Fruit fly (Drosophila melanogaster) whole organism, embryonic: Measurements from ENCODE around the gene CG46312.
A peak's percentile ranks its signal among the peaks of the same experiment; 100 is the strongest.

Experiments used
- B-H1 ChIP-seq: fragments of 200-800 bp; sonication (Bioruptor generic); IDR thresholded peaks from 3 replicates; pipeline ENCODE4 v1.3.6; 2022; ENCODE audit warnings: missing biosample characterization, missing genetic modification characterization
- CG10462 ChIP-seq: fragments of 200-800 bp; sonication (Bioruptor generic); optimal IDR thresholded peaks from 2 replicates; lab custom pipeline; 2016; ENCODE audit warnings: missing biosample characterization, missing genetic modification characterization
- CG10979 ChIP-seq: fragments of 200-800 bp; sonication (Bioruptor generic); optimal IDR thresholded peaks from 2 replicates; lab custom pipeline; 2018; ENCODE audit warnings: missing biosample characterization, mild to moderate bottlenecking, missing genetic modification characterization, moderate library complexity
- CG13296 ChIP-seq: fragments of 200-800 bp; sonication (Bioruptor generic); optimal IDR thresholded peaks from 3 replicates; lab custom pipeline; 2018; ENCODE audit warnings: missing biosample characterization, mild to moderate bottlenecking, missing genetic modification characterization
- CG14014 ChIP-seq: fragments of 200-800 bp; sonication (Bioruptor generic); IDR thresholded peaks from 2 replicates; pipeline ENCODE4 v1.3.6; 2022; ENCODE audit warnings: missing biosample characterization, missing genetic modification characterization
- CG14965 ChIP-seq: fragments of 200-800 bp; sonication (Bioruptor generic); optimal IDR thresholded peaks from 2 replicates; lab custom pipeline; 2016; ENCODE audit warnings: missing biosample characterization, missing genetic modification characterization, borderline replicate concordance
- CG17802 ChIP-seq: fragments of 200-800 bp; sonication (Bioruptor generic); optimal IDR thresholded peaks from 2 replicates; lab custom pipeline; 2018; ENCODE audit warnings: missing biosample characterization, mild to moderate bottlenecking, missing genetic modification characterization, moderate library complexity
- CG18262 ChIP-seq: fragments of 200-800 bp; optimal IDR thresholded peaks from 3 replicates; lab custom pipeline; 2019; ENCODE audit warnings: missing biosample characterization, mild to moderate bottlenecking, missing genetic modification characterization, moderate library complexity
- CG2712 ChIP-seq: fragments of 200-800 bp; optimal IDR thresholded peaks from 3 replicates; lab custom pipeline; 2019; ENCODE audit warnings: missing biosample characterization, mild to moderate bottlenecking, missing genetic modification characterization, moderate library complexity
- CG30020 ChIP-seq: fragments of 200-800 bp; optimal IDR thresholded peaks from 2 replicates; lab custom pipeline; 2019; ENCODE audit warnings: missing biosample characterization, mild to moderate bottlenecking, missing genetic modification characterization, moderate library complexity
- CG32532 ChIP-seq: fragments of 200-800 bp; sonication (Bioruptor generic); IDR thresholded peaks from 2 replicates; pipeline ENCODE4 v1.3.6; 2022; ENCODE audit warnings: missing biosample characterization, missing genetic modification characterization
- CG34376 ChIP-seq: fragments of 200-800 bp; sonication (Bioruptor generic); optimal IDR thresholded peaks from 2 replicates; lab custom pipeline; 2018; ENCODE audit warnings: missing biosample characterization, mild to moderate bottlenecking, missing genetic modification characterization
- CG3838 ChIP-seq: fragments of 200-800 bp; sonication (Bioruptor generic); optimal IDR thresholded peaks from 3 replicates; lab custom pipeline; 2016; ENCODE audit warnings: missing biosample characterization, missing genetic modification characterization
- CG3847 ChIP-seq: fragments of 200-800 bp; sonication (Bioruptor generic); IDR thresholded peaks from 2 replicates; pipeline ENCODE4 v1.3.6; 2022; ENCODE audit warnings: missing biosample characterization, missing genetic modification characterization
- CG4328 ChIP-seq: fragments of 200-800 bp; sonication (Bioruptor generic); optimal IDR thresholded peaks from 3 replicates; lab custom pipeline; 2017; ENCODE audit warnings: missing biosample characterization, missing genetic modification reagents, missing genetic modification characterization
- CG6175 ChIP-seq: fragments of 200-800 bp; sonication (Bioruptor generic); IDR thresholded peaks from 3 replicates; pipeline ENCODE4 v1.3.6; 2022; ENCODE audit warnings: missing biosample characterization, missing genetic modification characterization
- CG6854 ChIP-seq: fragments of 200-800 bp; sonication (Bioruptor generic); optimal IDR thresholded peaks from 3 replicates; lab custom pipeline; 2017; ENCODE audit warnings: missing biosample characterization, mild to moderate bottlenecking, missing genetic modification characterization
- Dll ChIP-seq: fragments of 200-800 bp; sonication (Bioruptor generic); IDR thresholded peaks from 4 replicates; pipeline ENCODE4 v1.3.6; 2022; ENCODE audit warnings: missing biosample characterization, missing genetic modification characterization; ENCODE audit not compliant: partially characterized antibody
- Dp ChIP-seq: fragments of 200-800 bp; sonication (Bioruptor generic); optimal IDR thresholded peaks from 2 replicates; lab custom pipeline; 2018; ENCODE audit warnings: missing biosample characterization, mild to moderate bottlenecking, missing genetic modification characterization, moderate library complexity
- Fer1 ChIP-seq: fragments of 200-800 bp; sonication (Bioruptor generic); optimal IDR thresholded peaks from 2 replicates; lab custom pipeline; 2017; ENCODE audit warnings: missing biosample characterization, mild to moderate bottlenecking, missing genetic modification characterization
- HLHmδ ChIP-seq: fragments of 200-800 bp; sonication (Bioruptor generic); optimal IDR thresholded peaks from 2 replicates; lab custom pipeline; 2018; ENCODE audit warnings: missing biosample characterization, mild to moderate bottlenecking, missing genetic modification characterization, moderate library complexity
- Mrtf ChIP-seq: fragments of 200-800 bp; sonication (Bioruptor generic); IDR thresholded peaks from 3 replicates; pipeline ENCODE4 v1.3.6; 2022; ENCODE audit warnings: missing biosample characterization, missing genetic modification characterization
- Rfx ChIP-seq: fragments of 200-800 bp; sonication (Bioruptor generic); IDR thresholded peaks from 2 replicates; pipeline ENCODE4 v1.3.6; 2022; ENCODE audit warnings: missing biosample characterization, missing genetic modification characterization
- ab ChIP-seq: fragments of 200-800 bp; sonication (Bioruptor generic); optimal IDR thresholded peaks from 2 replicates; lab custom pipeline; 2016; ENCODE audit warnings: missing biosample characterization, missing genetic modification characterization
- abd-A ChIP-seq: fragments of 200-800 bp; sonication (Bioruptor generic); optimal IDR thresholded peaks from 3 replicates; lab custom pipeline; 2019; ENCODE audit warnings: missing biosample characterization, mild to moderate bottlenecking, missing genetic modification characterization, moderate library complexity
- aop ChIP-seq: fragments of 200-800 bp; sonication (Bioruptor generic); IDR thresholded peaks from 2 replicates; pipeline ENCODE4 v1.3.6; 2022; ENCODE audit warnings: missing biosample characterization, missing genetic modification characterization
- cas ChIP-seq: fragments of 200-800 bp; sonication (Bioruptor generic); IDR thresholded peaks from 2 replicates; pipeline ENCODE4 v1.3.6; 2022; ENCODE audit warnings: missing biosample characterization, missing genetic modification characterization
- cg ChIP-seq: fragments of 200-800 bp; sonication (Bioruptor generic); optimal IDR thresholded peaks from 3 replicates; lab custom pipeline; 2019; ENCODE audit warnings: missing biosample characterization, mild to moderate bottlenecking, missing genetic modification characterization, moderate library complexity
- chinmo ChIP-seq: fragments of 200-800 bp; sonication (Bioruptor generic); IDR thresholded peaks from 4 replicates; pipeline ENCODE4 v1.3.6; 2022; ENCODE audit warnings: missing biosample characterization, missing genetic modification characterization; ENCODE audit not compliant: partially characterized antibody
- en ChIP-seq: fragments of 200-800 bp; sonication (Bioruptor generic); optimal IDR thresholded peaks from 2 replicates; lab custom pipeline; 2016; ENCODE audit warnings: missing biosample characterization, missing genetic modification characterization
- esg ChIP-seq: fragments of 200-800 bp; sonication (Bioruptor generic); conservative IDR thresholded peaks from 2 replicates; pipeline ENCODE4 v1.3.6; 2022; ENCODE audit warnings: missing biosample characterization, missing genetic modification characterization
- fd96Cb ChIP-seq: fragments of 200-800 bp; sonication (Bioruptor generic); optimal IDR thresholded peaks from 2 replicates; lab custom pipeline; 2018; ENCODE audit warnings: missing biosample characterization, mild to moderate bottlenecking, missing genetic modification characterization, moderate library complexity
- fu2 ChIP-seq: fragments of 200-800 bp; sonication (Bioruptor generic); optimal IDR thresholded peaks from 2 replicates; lab custom pipeline; 2016; ENCODE audit warnings: missing biosample characterization, missing genetic modification characterization
- grau ChIP-seq: fragments of 200-800 bp; optimal IDR thresholded peaks from 3 replicates; lab custom pipeline; 2019; ENCODE audit warnings: missing biosample characterization, mild to moderate bottlenecking, missing genetic modification characterization, moderate library complexity
- insv ChIP-seq, 2 experiments: fragments of 200-800 bp; sonication (Bioruptor generic); optimal IDR thresholded peaks; 3 replicates each; lab custom pipeline; 2016 to 2018; ENCODE audit warnings: missing biosample characterization in 2 of 2, missing genetic modification characterization in 2 of 2
- klu ChIP-seq: fragments of 200-800 bp; sonication (Bioruptor generic); IDR thresholded peaks from 2 replicates; pipeline ENCODE4 v1.3.6; 2022; ENCODE audit warnings: missing biosample characterization, missing genetic modification characterization
- knrl ChIP-seq: fragments of 200-800 bp; sonication (Bioruptor generic); IDR thresholded peaks from 3 replicates; pipeline ENCODE4 v1.3.6; 2022; ENCODE audit warnings: missing biosample characterization, missing genetic modification characterization; ENCODE audit not compliant: partially characterized antibody
- nerfin-2 ChIP-seq: fragments of 200-800 bp; sonication (Bioruptor generic); IDR thresholded peaks from 2 replicates; pipeline ENCODE4 v1.3.6; 2022; ENCODE audit warnings: missing biosample characterization, missing genetic modification characterization; ENCODE audit not compliant: partially characterized antibody
- org-1 ChIP-seq: fragments of 200-800 bp; sonication (Bioruptor generic); optimal IDR thresholded peaks from 2 replicates; lab custom pipeline; 2017; ENCODE audit warnings: missing biosample characterization, missing genetic modification characterization
- otp ChIP-seq: fragments of 200-800 bp; sonication (Bioruptor generic); IDR thresholded peaks from 3 replicates; pipeline ENCODE4, ENCODE4 v1.3.6; 2022; ENCODE audit warnings: missing biosample characterization, missing genetic modification characterization
- phol ChIP-seq: fragments of 200-800 bp; sonication (Bioruptor generic); optimal IDR thresholded peaks from 3 replicates; lab custom pipeline; 2018; ENCODE audit warnings: missing biosample characterization, mild to moderate bottlenecking, missing genetic modification characterization, moderate library complexity
- pros ChIP-seq: fragments of 200-800 bp; sonication (Bioruptor generic); optimal IDR thresholded peaks from 3 replicates; lab custom pipeline; 2019; ENCODE audit warnings: missing biosample characterization, mild to moderate bottlenecking, missing genetic modification characterization, moderate library complexity
- salm ChIP-seq: fragments of 200-800 bp; sonication (Bioruptor generic); optimal IDR thresholded peaks from 2 replicates; lab custom pipeline; 2018; ENCODE audit warnings: missing biosample characterization, mild to moderate bottlenecking, missing genetic modification characterization
- sd ChIP-seq: fragments of 200-800 bp; sonication (Bioruptor generic); optimal IDR thresholded peaks from 3 replicates; lab custom pipeline; 2018; ENCODE audit warnings: missing biosample characterization, mild to moderate bottlenecking, missing genetic modification characterization, moderate library complexity
- sim ChIP-seq: fragments of 200-800 bp; sonication (Bioruptor generic); IDR thresholded peaks from 2 replicates; pipeline ENCODE4 v1.3.6; 2022; ENCODE audit warnings: missing biosample characterization, missing genetic modification characterization
- sisA ChIP-seq: fragments of 200-800 bp; sonication (Bioruptor generic); IDR thresholded peaks from 2 replicates; pipeline ENCODE4 v1.3.6; 2022; ENCODE audit warnings: missing biosample characterization, missing genetic modification characterization
- slou ChIP-seq: fragments of 200-800 bp; sonication (Bioruptor generic); optimal IDR thresholded peaks from 3 replicates; lab custom pipeline; 2016; ENCODE audit warnings: missing biosample characterization, missing genetic modification characterization
- so ChIP-seq: fragments of 200-800 bp; sonication (Bioruptor generic); IDR thresholded peaks from 3 replicates; pipeline ENCODE4 v1.3.6; 2022; ENCODE audit warnings: missing biosample characterization, missing genetic modification characterization
- tll ChIP-seq, 2 experiments: fragments of 200-800 bp in 1 of 2; fragments of >200 bp in 1 of 2; sonication (Bioruptor generic) in 1 of 2; optimal IDR thresholded peaks; 2 replicates each; lab custom pipeline; 2017 to 2019; ENCODE audit warnings: missing biosample characterization in 2 of 2, missing genetic modification characterization in 2 of 2, mild to moderate bottlenecking in 1 of 2, moderate library complexity in 1 of 2
- wek ChIP-seq: fragments of 200-800 bp; sonication (Bioruptor generic); optimal IDR thresholded peaks from 3 replicates; lab custom pipeline; 2018; ENCODE audit warnings: missing biosample characterization, mild to moderate bottlenecking, missing genetic modification characterization, moderate library complexity

The CG46312 gene

dm6 chrX:16005551-16006197, 13.9 kb upstream of the CG46312 start, which contains the start of the genes vap and CG12698 (continued):
- TF ChIP-seq nerfin-2 (GFP tag; lab: Robert Waterston, UW) = peak; percentile 55; the same call in 1 of the 2 replicates
- TF ChIP-seq otp (GFP tag; lab: Robert Waterston, UW) = no peak
- TF ChIP-seq CG18262 (tag; lab: Kevin White, UChicago) = no peak
- no peak for TF ChIP-seq CG4328 (GFP tag; lab: Kevin White, UChicago)
- peak; percentile 58 for TF ChIP-seq Dp (GFP tag; lab: Kevin White, UChicago)
- no peak for TF ChIP-seq slou (GFP tag; lab: Kevin White, UChicago)
- TF ChIP-seq fu2 = no peak
- no peak for TF ChIP-seq CG14965 (GFP tag; lab: Kevin White, UChicago)
- TF ChIP-seq fd96Cb (tag; lab: Kevin White, UChicago) = no peak
- no peak for TF ChIP-seq Rfx (GFP tag; lab: Robert Waterston, UW)
- TF ChIP-seq en = no peak
- TF ChIP-seq CG34376 (GFP tag; lab: Kevin White, UChicago) = no peak
- no peak for TF ChIP-seq cas
- TF ChIP-seq insv (GFP tag; optimal IDR thresholded peaks at IDR 0.05; lab: Kevin White, UChicago) = no peak
- TF ChIP-seq esg (GFP tag; lab: Robert Waterston, UW) = no peak
- TF ChIP-seq pros (GFP tag; lab: Kevin White, UChicago) = no peak
- TF ChIP-seq Fer1 (GFP tag; lab: Kevin White, UChicago) = no peak
- TF ChIP-seq aop (GFP tag; lab: Robert Waterston, UW) = no peak
- TF ChIP-seq abd-A (tag; lab: Kevin White, UChicago) = no peak
- TF ChIP-seq sd (tag; lab: Kevin White, UChicago) = no peak
- no peak for TF ChIP-seq salm (tag; lab: Kevin White, UChicago)
- no peak for TF ChIP-seq HLHmδ (GFP tag; lab: Kevin White, UChicago)
- no peak for TF ChIP-seq CG6175
- TF ChIP-seq CG10979 = no peak
- peak; percentile 64 for TF ChIP-seq Dll (GFP tag; lab: Robert Waterston, UW)
- TF ChIP-seq CG10462 (GFP tag; lab: Kevin White, UChicago) = no peak
- TF ChIP-seq grau (tag; lab: Kevin White, UChicago) = no peak
- TF ChIP-seq Mrtf (GFP tag; lab: Robert Waterston, UW) = no peak
- TF ChIP-seq CG3847 (GFP tag; lab: Robert Waterston, UW) = no peak
- TF ChIP-seq CG32532 = no peak
- peak; percentile 30 for TF ChIP-seq phol (tag; lab: Kevin White, UChicago)
- TF ChIP-seq cg (GFP tag; lab: Kevin White, UChicago) = no peak
- no peak for TF ChIP-seq CG13296
- no peak for TF ChIP-seq CG3838 (GFP tag; lab: Kevin White, UChicago)
- peak; percentile 91 for TF ChIP-seq CG17802 (tag; lab: Kevin White, UChicago)
- TF ChIP-seq CG30020 (tag; lab: Kevin White, UChicago) = peak; percentile 96
- no peak for TF ChIP-seq sisA (GFP tag; lab: Robert Waterston, UW)
- TF ChIP-seq wek (GFP tag; lab: Kevin White, UChicago) = no peak
- TF ChIP-seq tll (GFP tag; optimal IDR thresholded peaks at IDR 0.05; lab: Kevin White, UChicago) = no peak
- TF ChIP-seq klu (GFP tag; lab: Robert Waterston, UW) = no peak
- TF ChIP-seq CG2712 (tag; lab: Kevin White, UChicago) = no peak
- no peak for TF ChIP-seq CG6854
- TF ChIP-seq sim (GFP tag; lab: Robert Waterston, UW) = no peak
- no peak for TF ChIP-seq ab (GFP tag; lab: Kevin White, UChicago)
- no peak for TF ChIP-seq B-H1 (GFP tag; lab: Robert Waterston, UW)
- peak; percentile 75 for TF ChIP-seq knrl (GFP tag; lab: Robert Waterston, UW)
- TF ChIP-seq org-1 (GFP tag; lab: Kevin White, UChicago) = no peak
- TF ChIP-seq chinmo = no peak
- no peak for TF ChIP-seq so (GFP tag; lab: Robert Waterston, UW)
- no peak for TF ChIP-seq CG14014 (GFP tag; lab: Robert Waterston, UW)
